Worm (Caenorhabditis elegans): ENCODE measurements around the gene Y24D9A.7.

DNA sequence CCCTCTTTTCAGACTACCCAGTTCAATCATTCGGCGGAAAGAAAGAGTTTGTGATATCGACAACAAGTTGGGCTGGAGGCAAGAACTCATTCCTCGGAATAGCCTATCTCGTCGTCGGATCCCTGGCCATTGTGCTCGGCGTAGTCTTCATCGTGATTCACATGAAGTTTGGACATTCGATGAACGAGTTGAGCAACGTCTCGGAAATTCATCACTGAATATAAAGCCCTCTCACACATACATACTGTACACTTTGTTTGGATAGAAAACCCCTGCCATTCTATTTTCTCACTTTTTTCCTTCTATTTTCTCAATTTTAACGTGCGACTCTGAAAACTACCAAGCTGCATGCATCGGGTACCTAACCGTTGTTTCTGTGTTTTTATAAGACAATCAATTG, 44.5 kb upstream of the Y24D9A.7 start, which contains the start of gene R08C7.12:
- TF ChIP-seq mcd-1 (GFP tag; IDR thresholded peaks at IDR 0.05) (no peak), akir-1 (GFP tag; optimal IDR thresholded peaks at IDR 0.05) (no peak), him-1 (tag; optimal IDR thresholded peaks at IDR 0.05) (no peak), B0261.1 (tag; optimal IDR thresholded peaks at IDR 0.05) (no peak), ztf-26 (tag; optimal IDR thresholded peaks at IDR 0.05) (no peak), dpff-1 (tag; optimal IDR thresholded peaks at IDR 0.05) (no peak), Y53G8AR.9 (GFP tag; conservative IDR thresholded peaks at IDR 0.05) (no peak), B0035.1 (tag; optimal IDR thresholded peaks at IDR 0.05) (no peak), hsf-1 (GFP tag; IDR thresholded peaks at IDR 0.05) (no peak), nhr-90 (tag; optimal IDR thresholded peaks at IDR 0.05) (no peak), nfya-1 (tag; optimal IDR thresholded peaks at IDR 0.05; ENCODE audit: borderline replicate concordance, insufficient read depth) (no peak), ceh-40 (GFP tag; IDR thresholded peaks at IDR 0.05) (no peak), unc-130 (GFP tag; optimal IDR thresholded peaks at IDR 0.05) (no peak), attf-5 (GFP tag; optimal IDR thresholded peaks at IDR 0.05) (no peak)

All from whole organism, young adult.